Fruit fly (Drosophila melanogaster) whole organism, embryonic: ENCODE results near the gene CG14958.

Experiments
- CG10267 ChIP-seq: fragments of 200-800 bp; sonication (Bioruptor generic); optimal IDR thresholded peaks from 2 replicates; lab custom pipeline; 2018; ENCODE audit warnings: missing biosample characterization, mild to moderate bottlenecking, missing genetic modification characterization, moderate library complexity
- CG11093 ChIP-seq: fragments of 200-800 bp; sonication (Bioruptor generic); IDR thresholded peaks from 3 replicates; pipeline ENCODE4 v1.3.6; 2022; ENCODE audit warnings: missing biosample characterization, missing genetic modification characterization
- CG12219 ChIP-seq: fragments of 200-800 bp; sonication (Bioruptor generic); optimal IDR thresholded peaks from 3 replicates; lab custom pipeline; 2018; ENCODE audit warnings: missing biosample characterization, mild to moderate bottlenecking, missing genetic modification characterization
- CG12391 ChIP-seq: fragments of 200-800 bp; sonication (Bioruptor generic); optimal IDR thresholded peaks from 3 replicates; lab custom pipeline; 2018; ENCODE audit warnings: missing biosample characterization, mild to moderate bottlenecking, missing genetic modification characterization, moderate library complexity
- CG1603 ChIP-seq: fragments of 200-800 bp; sonication (Bioruptor generic); optimal IDR thresholded peaks from 2 replicates; lab custom pipeline; 2019; ENCODE audit warnings: missing biosample characterization, mild to moderate bottlenecking, missing genetic modification characterization, moderate library complexity
- CG16813 ChIP-seq: fragments of 200-800 bp; sonication (Bioruptor generic); IDR thresholded peaks from 3 replicates; pipeline ENCODE4 v1.3.6; 2022; ENCODE audit warnings: missing biosample characterization, missing genetic modification characterization; ENCODE audit not compliant: partially characterized antibody
- CG16815 ChIP-seq: fragments of 200-800 bp; sonication (Bioruptor generic); optimal IDR thresholded peaks from 3 replicates; lab custom pipeline; 2017; ENCODE audit warnings: missing biosample characterization, mild to moderate bottlenecking, missing genetic modification characterization
- CG18764 ChIP-seq: fragments of 200-800 bp; sonication (Bioruptor generic); optimal IDR thresholded peaks from 3 replicates; lab custom pipeline; 2016; ENCODE audit warnings: missing biosample characterization, missing genetic modification characterization
- CG2129 ChIP-seq: fragments of 200-800 bp; sonication (Bioruptor generic); IDR thresholded peaks from 2 replicates; pipeline ENCODE4 v1.3.6; 2022; ENCODE audit warnings: missing biosample characterization, missing genetic modification characterization; ENCODE audit not compliant: partially characterized antibody
- CG2889 ChIP-seq: fragments of 200-800 bp; sonication (Bioruptor generic); IDR thresholded peaks from 3 replicates; pipeline ENCODE4 v1.3.6; 2022; ENCODE audit warnings: missing biosample characterization, missing genetic modification characterization
- CG31365 ChIP-seq: fragments of 200-800 bp; sonication (Bioruptor generic); optimal IDR thresholded peaks from 2 replicates; lab custom pipeline; 2018; ENCODE audit warnings: missing biosample characterization, mild to moderate bottlenecking, missing genetic modification characterization
- CG31388 ChIP-seq: fragments of 200-800 bp; sonication (Bioruptor generic); optimal IDR thresholded peaks from 2 replicates; lab custom pipeline; 2016; ENCODE audit warnings: missing biosample characterization, missing genetic modification characterization
- CG31441 ChIP-seq: fragments of 200-800 bp; sonication (Bioruptor generic); IDR thresholded peaks from 2 replicates; pipeline ENCODE4 v1.3.6; 2022; ENCODE audit warnings: missing biosample characterization, missing genetic modification characterization
- CG42726 ChIP-seq: fragments of 200-800 bp; sonication (Bioruptor generic); IDR thresholded peaks from 2 replicates; pipeline ENCODE4 v1.3.6; 2022; ENCODE audit warnings: missing biosample characterization, missing genetic modification characterization; ENCODE audit not compliant: partially characterized antibody
- CG7271 ChIP-seq: fragments of 200-800 bp; sonication (Bioruptor generic); optimal IDR thresholded peaks from 2 replicates; lab custom pipeline; 2018; ENCODE audit warnings: missing biosample characterization, mild to moderate bottlenecking, missing genetic modification characterization, moderate library complexity
- CG7786 ChIP-seq: fragments of 200-800 bp; sonication (Bioruptor generic); optimal IDR thresholded peaks from 2 replicates; lab custom pipeline; 2016; ENCODE audit warnings: missing biosample characterization, missing genetic modification characterization
- CG9797 ChIP-seq: fragments of 200-800 bp; sonication (Bioruptor generic); optimal IDR thresholded peaks from 3 replicates; lab custom pipeline; 2018; ENCODE audit warnings: missing biosample characterization, mild to moderate bottlenecking, missing genetic modification characterization
- CG9817 ChIP-seq: fragments of 200-800 bp; sonication (Bioruptor generic); optimal IDR thresholded peaks from 2 replicates; lab custom pipeline; 2018; ENCODE audit warnings: missing biosample characterization, mild to moderate bottlenecking, missing genetic modification characterization, moderate library complexity
- CG9932 ChIP-seq: fragments of 200-800 bp; sonication (Bioruptor generic); IDR thresholded peaks from 2 replicates; pipeline ENCODE4 v1.3.6; 2022; ENCODE audit warnings: missing biosample characterization, missing genetic modification characterization
- Dref ChIP-seq: fragments of 200-800 bp; sonication (Bioruptor generic); IDR thresholded peaks from 2 replicates; pipeline ENCODE4 v1.3.6; 2022; ENCODE audit warnings: missing biosample characterization, missing genetic modification characterization
- H2.0 ChIP-seq: fragments of 200-800 bp; sonication (Bioruptor generic); IDR thresholded peaks from 2 replicates; pipeline ENCODE4 v1.3.6; 2022; ENCODE audit warnings: missing biosample characterization, missing genetic modification characterization
- Hey ChIP-seq: fragments of 200-800 bp; sonication (Bioruptor generic); optimal IDR thresholded peaks from 3 replicates; lab custom pipeline; 2018; ENCODE audit warnings: missing biosample characterization, mild to moderate bottlenecking, missing genetic modification characterization
- Hmr ChIP-seq: fragments of 200-800 bp; sonication (Bioruptor generic); optimal IDR thresholded peaks from 3 replicates; lab custom pipeline; 2017; ENCODE audit warnings: mild to moderate bottlenecking, missing biosample characterization, missing genetic modification reagents, missing genetic modification characterization
- MESR4 ChIP-seq: fragments of 200-800 bp; sonication (Bioruptor generic); optimal IDR thresholded peaks from 2 replicates; lab custom pipeline; 2018; ENCODE audit warnings: missing biosample characterization, mild to moderate bottlenecking, missing genetic modification characterization, moderate library complexity
- Meics ChIP-seq: fragments of 200-800 bp; sonication (Bioruptor generic); optimal IDR thresholded peaks from 2 replicates; lab custom pipeline; 2017; ENCODE audit warnings: missing biosample characterization, mild to moderate bottlenecking, missing genetic modification characterization
- Mes4 ChIP-seq: fragments of 200-800 bp; sonication (Bioruptor generic); optimal IDR thresholded peaks from 2 replicates; lab custom pipeline; 2016; ENCODE audit warnings: missing biosample characterization, missing genetic modification characterization
- Poxn ChIP-seq: fragments of 200-800 bp; sonication (Bioruptor generic); IDR thresholded peaks from 2 replicates; pipeline ENCODE4 v1.3.6; 2022; ENCODE audit warnings: missing biosample characterization, missing genetic modification characterization
- Six4 ChIP-seq: fragments of 200-800 bp; sonication (Bioruptor generic); optimal IDR thresholded peaks from 2 replicates; lab custom pipeline; 2016; ENCODE audit warnings: missing biosample characterization, missing genetic modification characterization
- TFAM ChIP-seq: fragments of 200-800 bp; sonication (Bioruptor generic); optimal IDR thresholded peaks from 2 replicates; lab custom pipeline; 2017; ENCODE audit warnings: missing biosample characterization, missing genetic modification characterization, inconsistent platforms
- Taf1 ChIP-seq: fragments of 200-800 bp; sonication (Bioruptor generic); IDR thresholded peaks from 2 replicates; pipeline ENCODE4 v1.3.6; 2022; ENCODE audit warnings: missing biosample characterization, missing genetic modification characterization
- Trl ChIP-seq, 3 experiments: fragments of >200 bp in 2 of 3; fragments of 200-800 bp in 1 of 3; sonication (Bioruptor generic) in 1 of 3; optimal IDR thresholded peaks; 2 replicates in 1 of 3; 3 replicates in 2 of 3; lab custom pipeline; 2016 to 2017; ENCODE audit warnings: missing biosample characterization in 1 of 3, missing genetic modification characterization in 1 of 3
- Xbp1 ChIP-seq: fragments of 200-800 bp; sonication (Bioruptor generic); optimal IDR thresholded peaks from 3 replicates; lab custom pipeline; 2016; ENCODE audit warnings: missing biosample characterization, mild to moderate bottlenecking, missing genetic modification characterization
- bsh ChIP-seq, 2 experiments: fragments of 200-800 bp; sonication (Bioruptor generic); optimal IDR thresholded peaks; 2 replicates each; lab custom pipeline; 2017 to 2018; ENCODE audit warnings: mild to moderate bottlenecking in 2 of 2, missing biosample characterization in 2 of 2, missing genetic modification characterization in 2 of 2, moderate library complexity in 1 of 2
- cas ChIP-seq: fragments of 200-800 bp; sonication (Bioruptor generic); IDR thresholded peaks from 2 replicates; pipeline ENCODE4 v1.3.6; 2022; ENCODE audit warnings: missing biosample characterization, missing genetic modification characterization
- chinmo ChIP-seq: fragments of 200-800 bp; sonication (Bioruptor generic); IDR thresholded peaks from 4 replicates; pipeline ENCODE4 v1.3.6; 2022; ENCODE audit warnings: missing biosample characterization, missing genetic modification characterization; ENCODE audit not compliant: partially characterized antibody
- ci ChIP-seq: fragments of 200-800 bp; sonication (Bioruptor generic); IDR thresholded peaks from 3 replicates; pipeline ENCODE4 v1.3.6; 2022; ENCODE audit warnings: missing biosample characterization, missing genetic modification characterization
- crc ChIP-seq: fragments of 200-800 bp; sonication (Bioruptor generic); optimal IDR thresholded peaks from 2 replicates; lab custom pipeline; 2016; ENCODE audit warnings: missing biosample characterization, missing genetic modification characterization
- dysf ChIP-seq: fragments of 200-800 bp; sonication (Bioruptor generic); IDR thresholded peaks from 3 replicates; pipeline ENCODE4 v1.3.6; 2022; ENCODE audit warnings: missing biosample characterization, missing genetic modification characterization
- gce ChIP-seq: fragments of 200-800 bp; sonication (Bioruptor generic); IDR thresholded peaks from 3 replicates; pipeline ENCODE4 v1.3.6; 2022; ENCODE audit warnings: missing biosample characterization, missing genetic modification characterization
- ind ChIP-seq: fragments of 200-800 bp; sonication (Bioruptor generic); optimal IDR thresholded peaks from 3 replicates; lab custom pipeline; 2016; ENCODE audit warnings: missing biosample characterization, missing genetic modification characterization
- lab ChIP-seq: fragments of 200-800 bp; sonication (Bioruptor generic); optimal IDR thresholded peaks from 3 replicates; lab custom pipeline; 2017; ENCODE audit warnings: missing biosample characterization, missing genetic modification characterization, mild to moderate bottlenecking, moderate library complexity, missing genetic modification reagents
- mld ChIP-seq: fragments of 200-800 bp; sonication (Bioruptor generic); IDR thresholded peaks from 3 replicates; pipeline ENCODE4 v1.3.6; 2022; ENCODE audit warnings: missing biosample characterization, missing genetic modification characterization; ENCODE audit not compliant: partially characterized antibody
- otp ChIP-seq: fragments of 200-800 bp; sonication (Bioruptor generic); IDR thresholded peaks from 3 replicates; pipeline ENCODE4, ENCODE4 v1.3.6; 2022; ENCODE audit warnings: missing biosample characterization, missing genetic modification characterization
- pho ChIP-seq: fragments of 200-800 bp; sonication (Bioruptor generic); optimal IDR thresholded peaks from 2 replicates; lab custom pipeline; 2016; ENCODE audit warnings: missing biosample characterization, missing genetic modification characterization
- sisA ChIP-seq: fragments of 200-800 bp; sonication (Bioruptor generic); IDR thresholded peaks from 2 replicates; pipeline ENCODE4 v1.3.6; 2022; ENCODE audit warnings: missing biosample characterization, missing genetic modification characterization
- stc ChIP-seq: fragments of 200-800 bp; sonication (Bioruptor generic); IDR thresholded peaks from 2 replicates; pipeline ENCODE4 v1.3.6; 2022; ENCODE audit warnings: missing biosample characterization, missing genetic modification characterization
- tll ChIP-seq, 2 experiments: fragments of 200-800 bp in 1 of 2; fragments of >200 bp in 1 of 2; sonication (Bioruptor generic) in 1 of 2; optimal IDR thresholded peaks; 2 replicates each; lab custom pipeline; 2017 to 2019; ENCODE audit warnings: missing biosample characterization in 2 of 2, missing genetic modification characterization in 2 of 2, mild to moderate bottlenecking in 1 of 2, moderate library complexity in 1 of 2
- vvl ChIP-seq: fragments of 200-800 bp; sonication (Bioruptor generic); IDR thresholded peaks from 2 replicates; pipeline ENCODE4 v1.3.6; 2022; ENCODE audit warnings: missing biosample characterization, missing genetic modification characterization

CG14958 gene

dm6 chr3L:3178530-3179096, 11.2 kb upstream of the CG14958 start, which contains the start of the genes MnM and Girdin (continued):
- TF ChIP-seq pho (peak; percentile 86), Hey (tag; lab: Kevin White, UChicago) (no peak), CG7786 (peak; percentile 86), mld (GFP tag; lab: Robert Waterston, UW) (peak; percentile 60; the same call in 1 of the 3 replicates), Mes4 (GFP tag; lab: Kevin White, UChicago) (peak; percentile 50), CG31441 (GFP tag; lab: Robert Waterston, UW) (no peak), stc (GFP tag; lab: Robert Waterston, UW) (no peak), bsh (GFP tag; optimal IDR thresholded peaks at IDR 0.05; lab: Kevin White, UChicago) (peak in 1 of 2 experiments; percentile 41), CG9797 (peak; percentile 50), Trl (optimal IDR thresholded peaks at IDR 0.05; lab: Kevin White, UChicago) (peak in 1 of 2 experiments; percentile 22), Trl (GFP tag; optimal IDR thresholded peaks at IDR 0.05; lab: Kevin White, UChicago) (peak; percentile 77), CG2889 (GFP tag; lab: Robert Waterston, UW) (no peak), lab (GFP tag; lab: Kevin White, UChicago) (no peak), crc (GFP tag; lab: Kevin White, UChicago) (peak; percentile 0), CG2129 (peak; percentile 41), CG12219 (GFP tag; lab: Kevin White, UChicago) (no peak), chinmo (GFP tag; lab: Robert Waterston, UW) (0 out of 4 replicates have a peak, but pooled peaks have one; percentile 4), tll (GFP tag; optimal IDR thresholded peaks at IDR 0.05; lab: Kevin White, UChicago) (peak; percentile 53 to 97), cas (GFP tag; lab: Robert Waterston, UW) (0 out of 2 replicates have a peak, but pooled peaks have one; percentile 19), CG16813 (peak; percentile 88), CG31365 (tag; lab: Kevin White, UChicago) (no peak), CG31388 (GFP tag; lab: Kevin White, UChicago) (peak; percentile 17), ind (GFP tag; lab: Kevin White, UChicago) (peak; percentile 76), CG16815 (GFP tag; lab: Kevin White, UChicago) (peak; percentile 4), MESR4 (GFP tag; lab: Kevin White, UChicago) (peak; percentile 63), Poxn (peak; percentile 10; the same call in 1 of the 2 replicates), CG7271 (tag; lab: Kevin White, UChicago) (no peak), CG12391 (tag; lab: Kevin White, UChicago) (peak; percentile 75), CG9817 (peak; percentile 67), CG18764 (GFP tag; lab: Kevin White, UChicago) (peak; percentile 32), vvl (peak; percentile 41; the same call in 1 of the 2 replicates), Xbp1 (GFP tag; lab: Kevin White, UChicago) (peak; percentile 79), Meics (GFP tag; lab: Kevin White, UChicago) (peak; percentile 22), Taf1 (GFP tag; lab: Robert Waterston, UW) (no peak), ci (peak; percentile 53; the same call in 1 of the 3 replicates), gce (no peak), Six4 (GFP tag; lab: Kevin White, UChicago) (peak; percentile 19), CG1603 (tag; lab: Kevin White, UChicago) (no peak), sisA (GFP tag; lab: Robert Waterston, UW) (peak; percentile 56), dysf (peak; percentile 64; the same call in 2 of the 3 replicates), CG9932 (GFP tag; lab: Robert Waterston, UW) (peak; percentile 88), Dref (GFP tag; lab: Robert Waterston, UW) (peak; percentile 68), H2.0 (GFP tag; lab: Robert Waterston, UW) (0 out of 2 replicates have a peak, but pooled peaks have one; percentile 8), Hmr (GFP tag; lab: Kevin White, UChicago) (peak; percentile 59), CG42726 (GFP tag; lab: Robert Waterston, UW) (0 out of 2 replicates have a peak, but pooled peaks have one; percentile 49), otp (GFP tag; lab: Robert Waterston, UW) (no peak), TFAM (GFP tag; lab: Kevin White, UChicago) (no peak), CG11093 (GFP tag; lab: Robert Waterston, UW) (no peak), CG10267 (peak; percentile 55)
